Fruit fly (Drosophila melanogaster): ENCODE results near the gene Femcoat.

dm6 chrX:4197463-4197862 lies 45.2 kb downstream of the Femcoat start:
- peak; percentile 47 for TF ChIP-seq CG8301 (tag; optimal IDR thresholded peaks at IDR 0.05)
- TF ChIP-seq rn (GFP tag; IDR thresholded peaks at IDR 0.05): 0 out of 2 replicates have a peak, but pooled peaks have one; percentile 18
- no peak for TF ChIP-seq CG10348 (GFP tag; IDR thresholded peaks at IDR 0.05)
- no peak for TF ChIP-seq EcR (GFP tag; optimal IDR thresholded peaks at IDR 0.05)
- peak; percentile 50 for TF ChIP-seq Pif1B (GFP tag; optimal IDR thresholded peaks at IDR 0.05)
- peak; percentile 69 for TF ChIP-seq CG8159 (tag; optimal IDR thresholded peaks at IDR 0.05)
- peak; percentile 68 for TF ChIP-seq CG17806 (tag; optimal IDR thresholded peaks at IDR 0.05)
- peak; percentile 39 for TF ChIP-seq Ets98B (GFP tag; IDR thresholded peaks at IDR 0.05)
- peak; percentile 45 for TF ChIP-seq CG34367 (tag; optimal IDR thresholded peaks at IDR 0.05)
- peak; percentile 75 for TF ChIP-seq CG4496 (GFP tag; IDR thresholded peaks at IDR 0.05)
- TF ChIP-seq Pif1A (GFP tag; optimal IDR thresholded peaks at IDR 0.05): peak; percentile 70
